Worm (Caenorhabditis elegans) whole organism, mixed stage, embryonic: Measurements from ENCODE around the gene srv-5.
"Not testable (repeated sequence)": the region's sequence is repeated elsewhere in the genome, so short reads cannot be mapped to it uniquely, and the experiment has no call there.

Source experiments
- M03D4.4 ChIP-seq: sonication (generic microtip); optimal IDR thresholded peaks from 2 replicates; lab custom pipeline; 2017; ENCODE audit warnings: mild to moderate bottlenecking, missing genetic modification characterization, missing compliant biosample characterization
- bed-3 ChIP-seq: fragments of 200-800 bp; sonication (Bioruptor generic); optimal IDR thresholded peaks from 3 replicates; lab custom pipeline; 2018; ENCODE audit warnings: mild to moderate bottlenecking, missing genetic modification characterization, moderate library complexity, missing compliant biosample characterization
- blmp-1 ChIP-seq: fragments of 150-350 bp; optimal IDR thresholded peaks from 2 replicates; lab custom pipeline; 2014; ENCODE audit warnings: missing biosample characterization, missing genetic modification characterization
- ceh-39 ChIP-seq: fragments of 150-350 bp; optimal IDR thresholded peaks from 2 replicates; lab custom pipeline; 2014; ENCODE audit warnings: missing biosample characterization, missing genetic modification characterization
- ceh-43 ChIP-seq: fragments of 200-800 bp; sonication (Bioruptor generic); optimal IDR thresholded peaks from 2 replicates; lab custom pipeline; 2018; ENCODE audit warnings: mild to moderate bottlenecking, missing genetic modification characterization, moderate library complexity, missing compliant biosample characterization
- ceh-83 ChIP-seq: fragments of 200-800 bp; sonication (Bioruptor generic); optimal IDR thresholded peaks from 2 replicates; lab custom pipeline; 2018; ENCODE audit warnings: mild to moderate bottlenecking, missing genetic modification characterization, missing compliant biosample characterization
- ces-1 ChIP-seq: fragments of 150-350 bp; optimal IDR thresholded peaks from 2 replicates; lab custom pipeline; 2014; ENCODE audit warnings: missing biosample characterization, missing genetic modification reagents, missing genetic modification characterization
- cnd-1 ChIP-seq: fragments of 200-800 bp; sonication (Bioruptor generic); optimal IDR thresholded peaks from 2 replicates; lab custom pipeline; 2018; ENCODE audit warnings: mild to moderate bottlenecking, missing genetic modification characterization, missing compliant biosample characterization
- drap-1 ChIP-seq: fragments of 200-800 bp; sonication (Bioruptor generic); optimal IDR thresholded peaks from 3 replicates; lab custom pipeline; 2018; ENCODE audit warnings: mild to moderate bottlenecking, missing genetic modification characterization, missing compliant biosample characterization
- elt-1 ChIP-seq: sonication (generic microtip); optimal IDR thresholded peaks from 2 replicates; lab custom pipeline; 2017; ENCODE audit warnings: missing genetic modification characterization, mild to moderate bottlenecking, missing compliant biosample characterization, antibody characterized with exemption, moderate library complexity, borderline replicate concordance; ENCODE audit not compliant: insufficient read depth
- elt-3 ChIP-seq: fragments of 150-350 bp; optimal IDR thresholded peaks from 2 replicates; lab custom pipeline; 2014; ENCODE audit warnings: missing biosample characterization, missing genetic modification characterization
- flh-1 ChIP-seq: fragments of 200-800 bp; sonication (Bioruptor generic); optimal IDR thresholded peaks from 2 replicates; lab custom pipeline; 2018; ENCODE audit warnings: mild to moderate bottlenecking, missing genetic modification characterization, moderate library complexity, missing compliant biosample characterization
- ham-2 ChIP-seq: fragments of 200-800 bp; sonication (Bioruptor generic); optimal IDR thresholded peaks from 2 replicates; lab custom pipeline; 2018; ENCODE audit warnings: mild to moderate bottlenecking, missing genetic modification characterization, missing compliant biosample characterization
- hlh-1 ChIP-seq: fragments of 150-350 bp; optimal IDR thresholded peaks from 2 replicates; lab custom pipeline; 2014; ENCODE audit warnings: missing biosample characterization, missing genetic modification reagents, missing genetic modification characterization
- lin-13 ChIP-seq: fragments of 150-350 bp; optimal IDR thresholded peaks from 2 replicates; lab custom pipeline; 2014; ENCODE audit warnings: missing biosample characterization, missing genetic modification characterization
- lin-32 ChIP-seq: fragments of 200-800 bp; sonication (Bioruptor generic); optimal IDR thresholded peaks from 2 replicates; lab custom pipeline; 2018; ENCODE audit warnings: mild to moderate bottlenecking, missing genetic modification characterization, missing compliant biosample characterization
- lsy-2 ChIP-seq: fragments of 150-350 bp; optimal IDR thresholded peaks from 2 replicates; lab custom pipeline; 2014; ENCODE audit warnings: missing biosample characterization, missing genetic modification characterization
- mab-5 ChIP-seq: fragments of 150-350 bp; optimal IDR thresholded peaks from 2 replicates; lab custom pipeline; 2014; ENCODE audit warnings: missing biosample characterization, missing genetic modification characterization
- mep-1 ChIP-seq: fragments of 150-350 bp; optimal IDR thresholded peaks from 2 replicates; lab custom pipeline; 2017; ENCODE audit warnings: missing biosample characterization, missing genetic modification reagents, missing genetic modification characterization, inconsistent platforms
- mls-2 ChIP-seq: sonication (generic microtip); optimal IDR thresholded peaks from 2 replicates; lab custom pipeline; 2016; ENCODE audit warnings: mild to moderate bottlenecking, missing genetic modification characterization, moderate library complexity, missing compliant biosample characterization
- nhr-12 ChIP-seq: fragments of 150-350 bp; optimal IDR thresholded peaks from 2 replicates; lab custom pipeline; 2014; ENCODE audit warnings: missing biosample characterization, missing genetic modification characterization
- nhr-2 ChIP-seq: fragments of 150-350 bp; optimal IDR thresholded peaks from 2 replicates; lab custom pipeline; 2014; ENCODE audit warnings: missing biosample characterization, missing genetic modification characterization
- nhr-237 ChIP-seq: fragments of 150-350 bp; optimal IDR thresholded peaks from 2 replicates; lab custom pipeline; 2014; ENCODE audit warnings: missing biosample characterization, missing genetic modification characterization
- nhr-28 ChIP-seq: fragments of 150-350 bp; optimal IDR thresholded peaks from 2 replicates; lab custom pipeline; 2014; ENCODE audit warnings: missing biosample characterization, missing genetic modification characterization
- nhr-76 ChIP-seq: sonication (generic microtip); optimal IDR thresholded peaks from 2 replicates; lab custom pipeline; 2017; ENCODE audit warnings: missing biosample characterization, missing genetic modification characterization
- pha-4 ChIP-seq: fragments of 150-350 bp; optimal IDR thresholded peaks from 2 replicates; lab custom pipeline; 2018; ENCODE audit warnings: missing biosample characterization, missing genetic modification reagents, missing genetic modification characterization
- sem-2 ChIP-seq: fragments of 200-800 bp; sonication (Bioruptor generic); optimal IDR thresholded peaks from 2 replicates; lab custom pipeline; 2018; ENCODE audit warnings: mild to moderate bottlenecking, missing genetic modification characterization, missing compliant biosample characterization
- snpc-4 ChIP-seq: fragments of 150-350 bp; optimal IDR thresholded peaks from 2 replicates; lab custom pipeline; 2014; ENCODE audit warnings: missing biosample characterization, missing genetic modification characterization
- sptf-1 ChIP-seq: sonication (generic microtip); optimal IDR thresholded peaks from 2 replicates; lab custom pipeline; 2017; ENCODE audit warnings: mild to moderate bottlenecking, missing genetic modification characterization, moderate library complexity, missing compliant biosample characterization
- tbx-8 ChIP-seq: fragments of 200-800 bp; sonication (Bioruptor generic); optimal IDR thresholded peaks from 2 replicates; lab custom pipeline; 2018; ENCODE audit warnings: mild to moderate bottlenecking, missing genetic modification characterization, moderate library complexity, missing compliant biosample characterization
- unc-120 ChIP-seq: sonication (generic microtip); optimal IDR thresholded peaks from 2 replicates; lab custom pipeline; 2017; ENCODE audit warnings: missing genetic modification characterization, missing compliant biosample characterization; ENCODE audit not compliant: poor library complexity, severe bottlenecking
- unc-39 ChIP-seq: fragments of 150-350 bp; optimal IDR thresholded peaks from 2 replicates; lab custom pipeline; 2014; ENCODE audit warnings: missing biosample characterization, missing genetic modification characterization
- unc-62 ChIP-seq: fragments of 150-350 bp; optimal IDR thresholded peaks from 2 replicates; lab custom pipeline; 2014; ENCODE audit warnings: missing biosample characterization, missing genetic modification reagents, missing genetic modification characterization
- zip-8 ChIP-seq: fragments of 150-350 bp; optimal IDR thresholded peaks from 2 replicates; lab custom pipeline; 2014; ENCODE audit warnings: missing biosample characterization, missing genetic modification characterization
- ztf-11 ChIP-seq: fragments of 150-350 bp; optimal IDR thresholded peaks from 2 replicates; lab custom pipeline; 2014; ENCODE audit warnings: missing biosample characterization, missing genetic modification characterization

The srv-5 gene

ce11 chrX:4252047-4252446, at the start of gene srv-5:
srv-5 (plus strand) TSS chrX:4252347.
- no peak for TF ChIP-seq elt-3 (tag; lab: Kevin White, UChicago)
- TF ChIP-seq unc-120 (tag; lab: Kevin White, UChicago) = no peak
- TF ChIP-seq lin-32 (GFP tag; lab: Kevin White, UChicago) = no peak
- no peak for TF ChIP-seq zip-8 (tag; lab: Kevin White, UChicago)
- TF ChIP-seq sem-2 (GFP tag; lab: Kevin White, UChicago) = no peak

ce11 chrX:4207385-4207784, 44.8 kb upstream of the srv-5 start, which contains the start of gene F20B6.9:
F20B6.9 (minus strand) TSS chrX:4207485.
- TF ChIP-seq pha-4; nhr-237 (tag; lab: Kevin White, UChicago); unc-62 (GFP tag; lab: Kevin White, UChicago): not testable (repeated sequence)

- TF ChIP-seq tbx-8 (no peak), nhr-12 (tag; lab: Kevin White, UChicago) (no peak), sem-2 (GFP tag; lab: Kevin White, UChicago) (no peak), flh-1 (GFP tag; lab: Kevin White, UChicago) (no peak), ham-2 (GFP tag; lab: Kevin White, UChicago) (no peak), zip-8 (tag; lab: Kevin White, UChicago) (no peak), nhr-237 (tag; lab: Kevin White, UChicago) (no peak), lsy-2 (tag; lab: Kevin White, UChicago) (no peak), bed-3 (GFP tag; lab: Kevin White, UChicago) (no peak)
Observed at ce11 chrX:4208495-4208894, 43.7 kb upstream of the srv-5 start.

- peak; percentile 80 for TF ChIP-seq M03D4.4 (tag; lab: Kevin White, UChicago)
- peak; percentile 67 for TF ChIP-seq blmp-1 (tag; lab: Kevin White, UChicago)
- TF ChIP-seq lsy-2 (tag; lab: Kevin White, UChicago) = peak; percentile 91
- peak; percentile 22 for TF ChIP-seq ceh-43 (GFP tag; lab: Kevin White, UChicago)
- TF ChIP-seq elt-1 (tag; lab: Kevin White, UChicago) = peak; percentile 2
- TF ChIP-seq nhr-28 (tag; lab: Kevin White, UChicago) = peak; percentile 71
- TF ChIP-seq cnd-1 (tag; lab: Kevin White, UChicago) = peak; percentile 92
- TF ChIP-seq bed-3 (GFP tag; lab: Kevin White, UChicago) = peak; percentile 37
- peak; percentile 94 for TF ChIP-seq hlh-1 (tag; lab: Kevin White, UChicago)
- TF ChIP-seq unc-39 (tag; lab: Kevin White, UChicago) = peak; percentile 89
- peak; percentile 99 for TF ChIP-seq nhr-237 (tag; lab: Kevin White, UChicago)
- TF ChIP-seq sem-2 (GFP tag; lab: Kevin White, UChicago) = no peak
- peak; percentile 70 for TF ChIP-seq nhr-2 (tag; lab: Kevin White, UChicago)
- TF ChIP-seq unc-120 (tag; lab: Kevin White, UChicago) = peak; percentile 83
- TF ChIP-seq mab-5 (tag; lab: Kevin White, UChicago) = peak; percentile 90
- TF ChIP-seq mls-2 (tag; lab: Kevin White, UChicago) = peak; percentile 91
- peak; percentile 94 for TF ChIP-seq elt-3 (tag; lab: Kevin White, UChicago)
- TF ChIP-seq ces-1 (GFP tag; lab: Kevin White, UChicago) = peak; percentile 97
- no peak for TF ChIP-seq nhr-76 (tag; lab: Kevin White, UChicago)
- TF ChIP-seq tbx-8 = peak; percentile 66
- TF ChIP-seq drap-1 (GFP tag; lab: Kevin White, UChicago) = peak; percentile 95
- TF ChIP-seq zip-8 (tag; lab: Kevin White, UChicago) = no peak
- peak; percentile 45 for TF ChIP-seq lin-32 (GFP tag; lab: Kevin White, UChicago)
- peak; percentile 95 for TF ChIP-seq ceh-39 (tag; lab: Kevin White, UChicago)
- TF ChIP-seq mep-1 = peak; percentile 98
- peak; percentile 90 for TF ChIP-seq unc-62 (GFP tag; lab: Kevin White, UChicago)
- no peak for TF ChIP-seq snpc-4 (tag; lab: Kevin White, UChicago)
- TF ChIP-seq flh-1 (GFP tag; lab: Kevin White, UChicago) = no peak
- peak; percentile 92 for TF ChIP-seq sptf-1
- TF ChIP-seq ztf-11 (tag; lab: Kevin White, UChicago) = peak; percentile 99
- peak; percentile 52 for TF ChIP-seq ham-2 (GFP tag; lab: Kevin White, UChicago)
- TF ChIP-seq pha-4 = peak; percentile 96
- TF ChIP-seq ceh-83 = peak; percentile 64
- TF ChIP-seq nhr-12 (tag; lab: Kevin White, UChicago) = peak; percentile 98
- peak; percentile 86 for TF ChIP-seq lin-13 (tag; lab: Kevin White, UChicago)
Observed at ce11 chrX:4209131-4209530, 43.0 kb upstream of the srv-5 start.
